Fruit fly (Drosophila melanogaster): ENCODE results near the gene CG4611.

Gene CG4611

DNA sequence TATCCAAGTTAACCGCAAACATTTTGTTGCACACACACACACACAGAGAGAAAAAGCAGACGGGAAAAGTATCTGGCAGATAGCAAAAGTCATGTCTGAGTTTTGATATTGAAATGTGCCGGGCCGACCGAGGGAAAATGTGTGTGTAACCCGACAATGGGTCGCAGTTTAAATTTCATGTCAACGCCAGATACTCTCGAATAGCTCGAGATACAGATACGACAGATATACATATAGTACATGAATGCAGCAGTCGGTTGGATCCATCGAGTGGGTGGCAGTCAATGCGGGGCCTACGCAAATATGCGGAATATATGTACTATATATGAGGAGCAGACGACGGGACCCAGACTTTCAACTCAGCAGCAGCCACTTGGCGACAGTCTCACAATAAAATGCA is 39.9 kb downstream of the CG4611 start (continued):
- TF ChIP-seq CG6163 (GFP tag; IDR thresholded peaks at IDR 0.05) = 0 out of 3 replicates have a peak, but pooled peaks have one; percentile 19
- TF ChIP-seq CG11902 (GFP tag; optimal IDR thresholded peaks at IDR 0.05) = no peak

DNA sequence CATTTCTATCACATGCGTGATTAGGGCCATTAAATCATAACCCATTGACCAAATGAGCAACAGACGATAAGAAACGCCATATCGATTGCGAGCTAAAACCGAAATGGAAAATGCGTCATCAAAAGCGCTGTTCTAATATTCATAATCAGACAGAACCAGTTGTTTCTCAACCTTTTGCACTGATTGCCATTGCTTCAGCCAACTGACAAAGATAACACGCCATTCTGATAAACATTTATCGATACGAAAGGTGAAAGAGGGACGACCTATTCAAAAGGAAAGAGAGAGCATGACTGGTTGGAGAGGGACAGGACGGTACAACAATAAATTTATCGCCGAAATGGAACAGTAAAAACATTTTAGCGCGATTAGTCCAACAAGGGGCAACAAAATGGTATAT is 40.6 kb downstream of the CG4611 start:
- TF ChIP-seq CG8119 (GFP tag; IDR thresholded peaks at IDR 0.05) (no peak), CG31627 (GFP tag; optimal IDR thresholded peaks at IDR 0.05) (no peak), Eip78C (GFP tag) (peak; percentile 10), CG32006 (GFP tag; optimal IDR thresholded peaks at IDR 0.05) (no peak), lz (GFP tag; optimal IDR thresholded peaks at IDR 0.05) (no peak), Ets96B (tag; optimal IDR thresholded peaks at IDR 0.05) (no peak), CG6276 (GFP tag; optimal IDR thresholded peaks at IDR 0.05) (no peak), CG10631 (GFP tag; optimal IDR thresholded peaks at IDR 0.05) (no peak), CG9139 (GFP tag; optimal IDR thresholded peaks at IDR 0.05) (no peak), CG11762 (GFP tag; optimal IDR thresholded peaks at IDR 0.05; ENCODE audit: insufficient read depth) (no peak), Hr39 (GFP tag; optimal IDR thresholded peaks at IDR 0.05) (no peak), Lpt (GFP tag; optimal IDR thresholded peaks at IDR 0.05) (no peak), CG11294 (GFP tag; IDR thresholded peaks at IDR 0.05) (no peak), topi (GFP tag; optimal IDR thresholded peaks at IDR 0.05) (no peak), CG6163 (GFP tag; IDR thresholded peaks at IDR 0.05) (no peak), achi (GFP tag; optimal IDR thresholded peaks at IDR 0.05) (no peak), Ets21C (GFP tag; optimal IDR thresholded peaks at IDR 0.05) (no peak), CG3032 (tag; optimal IDR thresholded peaks at IDR 0.05) (no peak), svp (GFP tag) (no peak), dac (GFP tag; optimal IDR thresholded peaks at IDR 0.05) (no peak), Eip93F (GFP tag; optimal IDR thresholded peaks at IDR 0.05) (peak; percentile 21), CG8632 (GFP tag; optimal IDR thresholded peaks at IDR 0.05) (no peak), CG15336 (GFP tag; IDR thresholded peaks at IDR 0.05) (no peak), Hr38 (GFP tag; optimal IDR thresholded peaks at IDR 0.05) (no peak), vri (GFP tag; optimal IDR thresholded peaks at IDR 0.05) (peak; percentile 93), CG6792 (GFP tag; optimal IDR thresholded peaks at IDR 0.05) (no peak), salr (GFP tag; optimal IDR thresholded peaks at IDR 0.05) (no peak), CG34406 (GFP tag; optimal IDR thresholded peaks at IDR 0.05) (no peak), Eip75B (GFP tag; optimal IDR thresholded peaks at IDR 0.05) (no peak), eg (GFP tag; IDR thresholded peaks at IDR 0.05) (no peak), pdm3 (GFP tag; optimal IDR thresholded peaks at IDR 0.05) (no peak), CG8319 (GFP tag; optimal IDR thresholded peaks at IDR 0.05) (no peak), Sox14 (GFP tag; optimal IDR thresholded peaks at IDR 0.05) (peak; percentile 6), CG11902 (GFP tag; optimal IDR thresholded peaks at IDR 0.05) (no peak), CG6854 (GFP tag; optimal IDR thresholded peaks at IDR 0.05) (no peak), Gug (GFP tag; IDR thresholded peaks at IDR 0.05) (no peak)

DNA sequence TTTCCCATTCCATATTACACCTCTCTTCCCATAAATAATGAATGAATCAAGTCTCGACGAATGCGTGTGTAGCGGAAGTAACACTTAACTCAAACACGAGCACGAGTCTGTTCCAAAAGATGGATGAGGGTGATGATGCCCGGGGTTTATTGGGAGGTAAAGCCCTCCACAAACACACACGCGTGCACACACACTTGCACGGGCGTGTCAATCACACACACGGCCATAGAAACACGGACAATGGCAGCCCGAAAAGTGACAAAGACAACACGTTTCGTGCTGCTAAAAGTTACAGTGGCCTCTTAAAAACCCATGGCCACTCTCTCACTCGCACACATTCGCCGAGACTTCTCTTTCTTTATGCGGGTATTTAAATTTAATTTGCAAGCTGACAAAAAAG is 42.7 kb downstream of the CG4611 start:
- TF ChIP-seq esn (GFP tag; optimal IDR thresholded peaks at IDR 0.05) = no peak

DNA sequence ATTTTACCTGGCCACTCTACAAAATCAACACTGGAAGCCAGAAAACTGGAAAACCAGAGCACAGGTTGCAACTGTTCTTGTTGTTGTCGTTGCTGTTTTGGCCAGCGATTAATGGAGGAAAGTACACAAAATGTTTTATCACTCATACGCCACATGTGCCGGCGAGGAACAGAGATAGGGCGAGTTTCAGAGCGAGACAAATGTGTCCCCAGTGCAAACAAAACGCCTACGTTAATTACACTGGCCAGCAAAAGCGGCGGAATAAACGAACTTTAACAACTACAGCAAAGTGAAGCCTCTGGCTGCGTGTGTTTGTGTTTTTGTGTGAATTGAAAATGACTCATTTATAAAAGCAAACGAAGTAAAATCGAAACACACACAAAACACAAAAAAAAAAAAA is 44.0 kb downstream of the CG4611 start:
- TF ChIP-seq esn (GFP tag; optimal IDR thresholded peaks at IDR 0.05) (no peak), Eip78C (GFP tag) (peak; percentile 69), fkh (GFP tag; optimal IDR thresholded peaks at IDR 0.05) (peak; percentile 89), vri (GFP tag; optimal IDR thresholded peaks at IDR 0.05) (peak; percentile 39), eg (GFP tag; IDR thresholded peaks at IDR 0.05) (0 out of 3 replicates have a peak, but pooled peaks have one; percentile 15), CG6163 (GFP tag; IDR thresholded peaks at IDR 0.05) (0 out of 3 replicates have a peak, but pooled peaks have one; percentile 34), Blimp-1 (GFP tag; optimal IDR thresholded peaks at IDR 0.05) (no peak), CG34406 (GFP tag; optimal IDR thresholded peaks at IDR 0.05) (peak; percentile 5), CG11294 (GFP tag; IDR thresholded peaks at IDR 0.05) (no peak), Eip75B (GFP tag; optimal IDR thresholded peaks at IDR 0.05) (no peak)
